Fruit fly (Drosophila melanogaster) whole organism, embryonic: ENCODE measurements around the gene CG11980.
A peak's percentile ranks its signal among the peaks of the same experiment; 100 is the strongest.

Source experiments
- B-H1 ChIP-seq: fragments of 200-800 bp; sonication (Bioruptor generic); IDR thresholded peaks from 3 replicates; pipeline ENCODE4 v1.3.6; 2022; ENCODE audit warnings: missing biosample characterization, missing genetic modification characterization
- Bgb ChIP-seq: fragments of 200-800 bp; sonication (Bioruptor generic); IDR thresholded peaks from 2 replicates; pipeline ENCODE4 v1.3.6; 2022; ENCODE audit warnings: missing biosample characterization, missing genetic modification characterization; ENCODE audit not compliant: partially characterized antibody
- CG10462 ChIP-seq: fragments of 200-800 bp; sonication (Bioruptor generic); optimal IDR thresholded peaks from 2 replicates; lab custom pipeline; 2016; ENCODE audit warnings: missing biosample characterization, missing genetic modification characterization
- CG12391 ChIP-seq: fragments of 200-800 bp; sonication (Bioruptor generic); optimal IDR thresholded peaks from 3 replicates; lab custom pipeline; 2018; ENCODE audit warnings: missing biosample characterization, mild to moderate bottlenecking, missing genetic modification characterization, moderate library complexity
- CG14014 ChIP-seq: fragments of 200-800 bp; sonication (Bioruptor generic); IDR thresholded peaks from 2 replicates; pipeline ENCODE4 v1.3.6; 2022; ENCODE audit warnings: missing biosample characterization, missing genetic modification characterization
- CG15269 ChIP-seq: fragments of 200-800 bp; sonication (Bioruptor generic); optimal IDR thresholded peaks from 2 replicates; lab custom pipeline; 2018; ENCODE audit warnings: missing biosample characterization, mild to moderate bottlenecking, missing genetic modification characterization, moderate library complexity
- CG15601 ChIP-seq: fragments of 200-800 bp; sonication (Bioruptor generic); optimal IDR thresholded peaks from 3 replicates; lab custom pipeline; 2019; ENCODE audit warnings: missing biosample characterization, mild to moderate bottlenecking, missing genetic modification characterization, moderate library complexity
- CG15696 ChIP-seq: fragments of 200-800 bp; sonication (Bioruptor generic); optimal IDR thresholded peaks from 2 replicates; lab custom pipeline; 2019; ENCODE audit warnings: missing biosample characterization, mild to moderate bottlenecking, missing genetic modification characterization, moderate library complexity
- CG16779 ChIP-seq: fragments of 200-800 bp; sonication (Bioruptor generic); IDR thresholded peaks from 2 replicates; pipeline ENCODE4 v1.3.6; 2022; ENCODE audit warnings: missing biosample characterization, missing genetic modification characterization
- CG16813 ChIP-seq: fragments of 200-800 bp; sonication (Bioruptor generic); IDR thresholded peaks from 3 replicates; pipeline ENCODE4 v1.3.6; 2022; ENCODE audit warnings: missing biosample characterization, missing genetic modification characterization; ENCODE audit not compliant: partially characterized antibody
- CG16815 ChIP-seq: fragments of 200-800 bp; sonication (Bioruptor generic); optimal IDR thresholded peaks from 3 replicates; lab custom pipeline; 2017; ENCODE audit warnings: missing biosample characterization, mild to moderate bottlenecking, missing genetic modification characterization
- CG17385 ChIP-seq: fragments of 200-800 bp; sonication (Bioruptor generic); optimal IDR thresholded peaks from 3 replicates; lab custom pipeline; 2018; ENCODE audit warnings: missing biosample characterization, mild to moderate bottlenecking, missing genetic modification characterization
- CG18011 ChIP-seq: fragments of 200-800 bp; sonication (Bioruptor generic); optimal IDR thresholded peaks from 2 replicates; lab custom pipeline; 2017; ENCODE audit warnings: missing biosample characterization, missing genetic modification characterization, mild to moderate bottlenecking, moderate library complexity, missing genotype
- CG18619 ChIP-seq: fragments of 200-800 bp; sonication (Bioruptor generic); optimal IDR thresholded peaks from 3 replicates; lab custom pipeline; 2017; ENCODE audit warnings: missing biosample characterization, mild to moderate bottlenecking, missing genetic modification characterization
- CG2889 ChIP-seq: fragments of 200-800 bp; sonication (Bioruptor generic); IDR thresholded peaks from 3 replicates; pipeline ENCODE4 v1.3.6; 2022; ENCODE audit warnings: missing biosample characterization, missing genetic modification characterization
- CG32767 ChIP-seq: fragments of 200-800 bp; sonication (Bioruptor generic); IDR thresholded peaks from 2 replicates; pipeline ENCODE4 v1.3.6; 2022; ENCODE audit warnings: missing biosample characterization, missing genetic modification characterization
- CG33557 ChIP-seq: fragments of 200-800 bp; sonication (Bioruptor generic); optimal IDR thresholded peaks from 2 replicates; lab custom pipeline; 2019; ENCODE audit warnings: missing biosample characterization, mild to moderate bottlenecking, missing genetic modification characterization, moderate library complexity
- CG42726 ChIP-seq: fragments of 200-800 bp; sonication (Bioruptor generic); IDR thresholded peaks from 2 replicates; pipeline ENCODE4 v1.3.6; 2022; ENCODE audit warnings: missing biosample characterization, missing genetic modification characterization; ENCODE audit not compliant: partially characterized antibody
- CG4404 ChIP-seq: fragments of 200-800 bp; sonication (Bioruptor generic); IDR thresholded peaks from 2 replicates; pipeline ENCODE4 v1.3.6; 2022; ENCODE audit warnings: missing biosample characterization, missing genetic modification characterization
- CG7271 ChIP-seq: fragments of 200-800 bp; sonication (Bioruptor generic); optimal IDR thresholded peaks from 2 replicates; lab custom pipeline; 2018; ENCODE audit warnings: missing biosample characterization, mild to moderate bottlenecking, missing genetic modification characterization, moderate library complexity
- CG7745 ChIP-seq: fragments of 200-800 bp; sonication (Bioruptor generic); optimal IDR thresholded peaks from 2 replicates; lab custom pipeline; 2018; ENCODE audit warnings: missing biosample characterization, mild to moderate bottlenecking, missing genetic modification characterization, moderate library complexity
- CG8388 ChIP-seq: fragments of 200-800 bp; sonication (Bioruptor generic); optimal IDR thresholded peaks from 2 replicates; lab custom pipeline; 2019; ENCODE audit warnings: missing biosample characterization, mild to moderate bottlenecking, missing genetic modification characterization, moderate library complexity
- CG8478 ChIP-seq: fragments of >200 bp; optimal IDR thresholded peaks from 2 replicates; lab custom pipeline; 2018
- CG9437 ChIP-seq: fragments of 200-800 bp; sonication (Bioruptor generic); optimal IDR thresholded peaks from 2 replicates; lab custom pipeline; 2018; ENCODE audit warnings: missing biosample characterization, mild to moderate bottlenecking, missing genetic modification characterization
- Dek ChIP-seq: fragments of 200-800 bp; sonication (Bioruptor generic); optimal IDR thresholded peaks from 3 replicates; lab custom pipeline; 2019; ENCODE audit warnings: missing biosample characterization, mild to moderate bottlenecking, missing genetic modification characterization, moderate library complexity
- Gsc ChIP-seq: fragments of 200-800 bp; sonication (Bioruptor generic); IDR thresholded peaks from 2 replicates; pipeline ENCODE4 v1.3.6; 2022; ENCODE audit warnings: missing biosample characterization, missing genetic modification characterization
- HHEX ChIP-seq: fragments of 200-800 bp; sonication (Bioruptor generic); optimal IDR thresholded peaks from 3 replicates; lab custom pipeline; 2017; ENCODE audit warnings: missing biosample characterization, mild to moderate bottlenecking, missing genetic modification characterization, missing genetic modification reagents
- Kr ChIP-seq: fragments of 200-800 bp; sonication (Bioruptor generic); optimal IDR thresholded peaks from 2 replicates; lab custom pipeline; 2017; ENCODE audit warnings: missing biosample characterization, mild to moderate bottlenecking, missing genetic modification characterization
- NC2β ChIP-seq: fragments of 200-800 bp; sonication (Bioruptor generic); optimal IDR thresholded peaks from 2 replicates; lab custom pipeline; 2016; ENCODE audit warnings: missing biosample characterization, missing genetic modification characterization
- Nf-YA ChIP-seq: fragments of 200-800 bp; sonication (Bioruptor generic); IDR thresholded peaks from 2 replicates; pipeline ENCODE4 v1.3.6; 2022; ENCODE audit warnings: missing biosample characterization, missing genetic modification characterization
- Six4 ChIP-seq: fragments of 200-800 bp; sonication (Bioruptor generic); optimal IDR thresholded peaks from 2 replicates; lab custom pipeline; 2016; ENCODE audit warnings: missing biosample characterization, missing genetic modification characterization
- Sox102F ChIP-seq: fragments of 200-800 bp; sonication (Bioruptor generic); optimal IDR thresholded peaks from 2 replicates; lab custom pipeline; 2018; ENCODE audit warnings: missing biosample characterization, mild to moderate bottlenecking, missing genetic modification characterization, moderate library complexity
- Trl ChIP-seq, 3 experiments: fragments of >200 bp in 2 of 3; fragments of 200-800 bp in 1 of 3; sonication (Bioruptor generic) in 1 of 3; optimal IDR thresholded peaks; 2 replicates in 1 of 3; 3 replicates in 2 of 3; lab custom pipeline; 2016 to 2017; ENCODE audit warnings: missing biosample characterization in 1 of 3, missing genetic modification characterization in 1 of 3
- ato ChIP-seq: fragments of 200-800 bp; sonication (Bioruptor generic); IDR thresholded peaks from 2 replicates; pipeline ENCODE4 v1.3.6; 2022; ENCODE audit warnings: missing biosample characterization, missing genetic modification characterization; ENCODE audit not compliant: partially characterized antibody
- cato ChIP-seq: fragments of 200-800 bp; sonication (Bioruptor generic); optimal IDR thresholded peaks from 2 replicates; lab custom pipeline; 2016; ENCODE audit warnings: missing biosample characterization, missing genetic modification characterization, borderline replicate concordance
- croc ChIP-seq: fragments of 200-800 bp; sonication (Bioruptor generic); conservative IDR thresholded peaks from 3 replicates; pipeline ENCODE4 v1.3.6; 2022; ENCODE audit warnings: missing biosample characterization, missing genetic modification characterization
- ewg ChIP-seq: fragments of 200-800 bp; sonication (Bioruptor generic); optimal IDR thresholded peaks from 3 replicates; lab custom pipeline; 2017; ENCODE audit warnings: mild to moderate bottlenecking, missing biosample characterization, missing genetic modification reagents, missing genetic modification characterization
- gce ChIP-seq: fragments of 200-800 bp; sonication (Bioruptor generic); IDR thresholded peaks from 3 replicates; pipeline ENCODE4 v1.3.6; 2022; ENCODE audit warnings: missing biosample characterization, missing genetic modification characterization
- gro ChIP-seq: fragments of 200-800 bp; sonication (Bioruptor generic); optimal IDR thresholded peaks from 2 replicates; lab custom pipeline; 2016; ENCODE audit warnings: missing biosample characterization, missing genetic modification characterization
- gsb-n ChIP-seq: fragments of 200-800 bp; sonication (Bioruptor generic); optimal IDR thresholded peaks from 3 replicates; lab custom pipeline; 2018; ENCODE audit warnings: missing biosample characterization, mild to moderate bottlenecking, missing genetic modification characterization
- gt ChIP-seq: fragments of 200-800 bp; sonication (Bioruptor generic); IDR thresholded peaks from 2 replicates; pipeline ENCODE4 v1.3.6; 2022; ENCODE audit warnings: missing biosample characterization, missing genetic modification characterization
- kni ChIP-seq: fragments of 200-800 bp; sonication (Bioruptor generic); optimal IDR thresholded peaks from 3 replicates; lab custom pipeline; 2017; ENCODE audit warnings: mild to moderate bottlenecking, missing biosample characterization, missing genetic modification reagents, missing genetic modification characterization
- lola ChIP-seq, 3 experiments: fragments of >200 bp in 2 of 3; fragments of 200-800 bp in 1 of 3; sonication (Bioruptor generic) in 1 of 3; optimal IDR thresholded peaks; 2 replicates each; lab custom pipeline; 2017 to 2019; ENCODE audit warnings: missing biosample characterization in 3 of 3, missing genetic modification characterization in 3 of 3, mild to moderate bottlenecking in 1 of 3, moderate library complexity in 1 of 3
- nau ChIP-seq: fragments of 200-800 bp; sonication (Bioruptor generic); optimal IDR thresholded peaks from 3 replicates; lab custom pipeline; 2017; ENCODE audit warnings: missing biosample characterization, mild to moderate bottlenecking, missing genetic modification characterization, missing genetic modification reagents
- odd ChIP-seq: fragments of 200-800 bp; sonication (Bioruptor generic); optimal IDR thresholded peaks from 2 replicates; lab custom pipeline; 2017; ENCODE audit warnings: missing biosample characterization, mild to moderate bottlenecking, missing genetic modification characterization
- pum ChIP-seq: fragments of 200-800 bp; sonication (Bioruptor generic); optimal IDR thresholded peaks from 2 replicates; lab custom pipeline; 2016; ENCODE audit warnings: missing biosample characterization, missing genetic modification characterization
- shn ChIP-seq: fragments of 200-800 bp; sonication (Bioruptor generic); optimal IDR thresholded peaks from 3 replicates; lab custom pipeline; 2016; ENCODE audit warnings: missing biosample characterization, missing genetic modification characterization
- slbo ChIP-seq: fragments of 200-800 bp; sonication (Bioruptor generic); IDR thresholded peaks from 2 replicates; pipeline ENCODE4 v1.3.6; 2022; ENCODE audit warnings: missing biosample characterization, missing genetic modification characterization
- ttk ChIP-seq: fragments of 200-800 bp; sonication (Bioruptor generic); IDR thresholded peaks from 2 replicates; pipeline ENCODE4 v2.1.2; 2022; ENCODE audit warnings: missing biosample characterization, missing genetic modification characterization

CG11980 gene

dm6 chr3R:8963756-8964342 is 40.0 kb upstream of the CG11980 start (continued):
- TF ChIP-seq Bgb (GFP tag; lab: Robert Waterston, UW) (no peak), CG16779 (GFP tag; lab: Robert Waterston, UW) (no peak), gsb-n (no peak), CG42726 (GFP tag; lab: Robert Waterston, UW) (no peak), Kr (GFP tag; lab: Kevin White, UChicago) (no peak), odd (GFP tag; lab: Kevin White, UChicago) (no peak), gro (GFP tag; lab: Kevin White, UChicago) (no peak), CG15269 (tag; lab: Kevin White, UChicago) (peak; percentile 20), NC2β (GFP tag; lab: Kevin White, UChicago) (no peak), cato (GFP tag; lab: Kevin White, UChicago) (no peak), pum (GFP tag; lab: Kevin White, UChicago) (no peak), CG15601 (tag; lab: Kevin White, UChicago) (peak; percentile 2), shn (GFP tag; lab: Kevin White, UChicago) (no peak), HHEX (GFP tag; lab: Kevin White, UChicago) (no peak), CG8388 (GFP tag; lab: Kevin White, UChicago) (peak; percentile 44), CG17385 (GFP tag; lab: Kevin White, UChicago) (peak; percentile 39), CG10462 (GFP tag; lab: Kevin White, UChicago) (no peak), Six4 (no peak), CG18619 (GFP tag; lab: Kevin White, UChicago) (no peak), CG9437 (no peak), Gsc (GFP tag; lab: Robert Waterston, UW) (no peak), CG32767 (GFP tag; lab: Robert Waterston, UW) (no peak), nau (GFP tag; lab: Kevin White, UChicago) (no peak), CG12391 (tag; lab: Kevin White, UChicago) (peak; percentile 53), kni (no peak), Sox102F (GFP tag; lab: Kevin White, UChicago) (peak; percentile 84), CG7745 (tag; lab: Kevin White, UChicago) (no peak), CG4404 (GFP tag; lab: Robert Waterston, UW) (no peak), ato (GFP tag; lab: Robert Waterston, UW) (no peak), CG16815 (GFP tag; lab: Kevin White, UChicago) (no peak), CG33557 (GFP tag; lab: Kevin White, UChicago) (no peak), CG15696 (tag; lab: Kevin White, UChicago) (no peak), slbo (GFP tag; lab: Robert Waterston, UW) (no peak), Nf-YA (0 out of 2 replicates have a peak, but pooled peaks have one; percentile 15), CG16813 (no peak), ttk (peak; percentile 61), gt (GFP tag; lab: Robert Waterston, UW) (no peak), lola (GFP tag; optimal IDR thresholded peaks at IDR 0.05; lab: Kevin White, UChicago) (no peak), Dek (tag; lab: Kevin White, UChicago) (no peak), CG14014 (no peak), CG2889 (GFP tag; lab: Robert Waterston, UW) (no peak), gce (GFP tag; lab: Robert Waterston, UW) (no peak), CG7271 (tag; lab: Kevin White, UChicago) (no peak), CG18011 (no peak), ewg (GFP tag; lab: Kevin White, UChicago) (peak; percentile 32), croc (no peak; the same call in 2 of the 3 replicates), CG8478 (lab: Kevin White, UChicago) (no peak), Trl (optimal IDR thresholded peaks at IDR 0.05; lab: Kevin White, UChicago) (no peak), Trl (GFP tag; optimal IDR thresholded peaks at IDR 0.05; lab: Kevin White, UChicago) (no peak), B-H1 (GFP tag; lab: Robert Waterston, UW) (no peak)
